Worm (Caenorhabditis elegans): ENCODE results near the gene mltn-11.

The mltn-11 gene

ce11 chrV:16608478-16608877 lies 27.5 kb upstream of the mltn-11 start:
- no peak for TF ChIP-seq unc-62 (GFP tag; optimal IDR thresholded peaks at IDR 0.05)

DNA sequence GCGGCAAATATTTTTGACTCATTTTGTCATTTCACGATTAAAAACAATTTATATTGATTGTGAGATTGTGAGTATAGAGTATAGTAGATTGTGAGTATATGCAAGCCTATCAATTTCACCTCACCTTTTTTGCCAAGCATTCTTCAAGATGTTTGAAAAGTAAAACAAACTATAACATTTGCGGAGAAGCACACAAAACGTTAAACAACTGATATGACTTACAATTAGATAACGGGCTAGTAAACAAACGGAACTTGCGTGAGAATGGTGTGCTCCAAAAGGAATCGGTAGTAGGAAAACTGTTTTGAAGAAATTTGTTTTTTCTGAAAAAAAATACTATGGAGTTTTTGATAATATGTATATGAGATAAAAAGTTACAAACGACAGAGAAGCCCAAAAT lies 25.9 kb upstream of the mltn-11 start:
- no peak for TF ChIP-seq unc-62 (GFP tag; optimal IDR thresholded peaks at IDR 0.05)

ce11 chrV:16610791-16611385 lies 25.1 kb upstream of the mltn-11 start, which contains the start of gene srw-54:
TSS of gene srw-54 (plus strand) at chrV:16611335.
- TF ChIP-seq unc-62 (GFP tag; optimal IDR thresholded peaks at IDR 0.05): no peak

ce11 chrV:16617462-16617861 lies 18.5 kb upstream of the mltn-11 start, which contains the start of gene Y70C5A.4:
TSS of gene Y70C5A.4 (plus strand) at chrV:16617762.
- no peak for TF ChIP-seq unc-62 (GFP tag; optimal IDR thresholded peaks at IDR 0.05)

- no peak for TF ChIP-seq unc-62 (GFP tag; optimal IDR thresholded peaks at IDR 0.05)
Measured at ce11 chrV:16620874-16621273, 15.1 kb upstream of the mltn-11 start, which contains the start of gene Y70C5A.3. TSS of gene Y70C5A.3 (minus strand) at chrV:16620923.

- no peak for TF ChIP-seq unc-62 (GFP tag; optimal IDR thresholded peaks at IDR 0.05)
Measured at ce11 chrV:16621894-16622293, 14.1 kb upstream of the mltn-11 start.

DNA sequence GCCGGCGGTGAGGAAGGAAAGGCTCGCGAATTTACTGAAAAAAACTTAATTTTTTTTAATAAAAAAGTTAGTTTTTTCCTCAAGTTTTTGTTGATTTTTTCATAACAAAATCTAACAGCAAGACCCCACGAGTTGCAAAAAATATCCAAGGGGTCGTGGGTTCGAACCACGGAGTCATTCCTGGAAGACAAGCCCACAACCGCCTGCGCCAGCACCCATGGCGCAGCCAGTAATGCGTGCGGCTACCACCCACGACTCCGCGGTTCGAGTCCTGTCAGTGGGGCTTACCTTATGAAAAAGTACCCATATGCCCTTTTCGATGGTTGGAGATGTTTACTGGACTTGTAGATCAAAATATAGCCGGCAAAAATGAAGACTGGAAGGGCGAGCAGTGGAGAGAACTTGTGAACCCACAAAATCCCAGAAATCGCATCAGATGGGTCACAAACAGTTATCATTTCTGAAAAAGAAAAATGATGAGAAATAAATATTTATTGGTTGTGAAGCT lies 13.2 kb upstream of the mltn-11 start, which contains the start of gene Y70C5A.2:
Gene Y70C5A.2 (minus strand): TSS at position 458 of the 508 bp plus-strand sequence.
- no peak for TF ChIP-seq unc-62 (GFP tag; optimal IDR thresholded peaks at IDR 0.05)

DNA sequence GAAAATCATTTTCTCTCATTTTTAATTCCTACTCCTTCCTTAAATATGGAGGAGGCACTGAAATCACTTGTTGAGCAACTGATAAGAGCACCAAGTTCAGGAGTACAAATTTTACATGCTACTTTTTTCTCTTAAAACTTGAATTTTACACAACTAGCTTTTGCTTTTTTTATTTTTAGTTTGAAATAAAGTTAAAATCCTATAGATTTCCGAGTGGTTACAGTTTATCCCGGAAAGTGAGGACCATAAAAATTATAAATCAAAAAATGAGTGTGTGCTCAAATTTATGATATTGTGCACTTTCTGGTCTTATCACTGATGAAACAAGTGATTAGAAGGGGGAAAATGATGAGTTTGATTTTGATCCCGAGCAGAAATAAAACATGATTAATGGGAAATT lies 8.0 kb upstream of the mltn-11 start, which contains the start of gene oac-53:
Gene oac-53 (minus strand): TSS at position 9 of the 400 bp plus-strand sequence.
- TF ChIP-seq unc-62 (GFP tag; optimal IDR thresholded peaks at IDR 0.05): no peak

ce11 chrV:16628991-16629390 lies 7.0 kb upstream of the mltn-11 start, which contains the start of gene W06G6.2:
TSS of gene W06G6.2 (plus strand) at chrV:16629291.
- TF ChIP-seq unc-62 (GFP tag; optimal IDR thresholded peaks at IDR 0.05): no peak

ce11 chrV:16629600-16629999 lies 6.4 kb upstream of the mltn-11 start, which contains the start of gene srd-21:
TSS of gene srd-21 (plus strand) at chrV:16629900.
- TF ChIP-seq unc-62 (GFP tag; optimal IDR thresholded peaks at IDR 0.05): no peak

ce11 chrV:16638204-16638603 lies 2.2 kb downstream of the mltn-11 start, which contains the start of gene srw-76:
TSS of gene srw-76 (minus strand) at chrV:16638304.
- no peak for TF ChIP-seq unc-62 (GFP tag; optimal IDR thresholded peaks at IDR 0.05)

DNA sequence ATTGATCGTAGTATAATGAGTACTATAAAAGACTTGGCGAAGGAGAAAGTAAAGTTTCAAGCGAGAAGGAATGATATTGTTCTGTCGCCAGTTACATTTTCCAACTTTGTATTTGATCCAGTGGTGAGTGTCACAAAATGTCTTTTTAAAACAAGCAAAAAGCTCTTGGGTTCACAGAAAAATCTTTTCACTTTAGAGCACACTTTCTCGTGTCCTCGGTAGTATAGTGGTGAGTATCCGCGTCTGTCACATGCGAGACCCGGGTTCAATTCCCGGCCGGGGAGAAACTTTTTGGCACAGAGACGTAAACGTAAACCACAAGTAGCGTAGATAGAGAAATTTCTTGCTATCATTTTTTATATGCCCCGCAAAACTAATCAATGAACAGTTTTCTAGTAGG lies 4.4 kb downstream of the mltn-11 start:
- no peak for TF ChIP-seq unc-62 (GFP tag; optimal IDR thresholded peaks at IDR 0.05)

ce11 chrV:16643558-16643957 lies 7.6 kb downstream of the mltn-11 start, which contains the start of gene srw-77:
TSS of gene srw-77 (minus strand) at chrV:16643658.
- no peak for TF ChIP-seq unc-62 (GFP tag; optimal IDR thresholded peaks at IDR 0.05)

DNA sequence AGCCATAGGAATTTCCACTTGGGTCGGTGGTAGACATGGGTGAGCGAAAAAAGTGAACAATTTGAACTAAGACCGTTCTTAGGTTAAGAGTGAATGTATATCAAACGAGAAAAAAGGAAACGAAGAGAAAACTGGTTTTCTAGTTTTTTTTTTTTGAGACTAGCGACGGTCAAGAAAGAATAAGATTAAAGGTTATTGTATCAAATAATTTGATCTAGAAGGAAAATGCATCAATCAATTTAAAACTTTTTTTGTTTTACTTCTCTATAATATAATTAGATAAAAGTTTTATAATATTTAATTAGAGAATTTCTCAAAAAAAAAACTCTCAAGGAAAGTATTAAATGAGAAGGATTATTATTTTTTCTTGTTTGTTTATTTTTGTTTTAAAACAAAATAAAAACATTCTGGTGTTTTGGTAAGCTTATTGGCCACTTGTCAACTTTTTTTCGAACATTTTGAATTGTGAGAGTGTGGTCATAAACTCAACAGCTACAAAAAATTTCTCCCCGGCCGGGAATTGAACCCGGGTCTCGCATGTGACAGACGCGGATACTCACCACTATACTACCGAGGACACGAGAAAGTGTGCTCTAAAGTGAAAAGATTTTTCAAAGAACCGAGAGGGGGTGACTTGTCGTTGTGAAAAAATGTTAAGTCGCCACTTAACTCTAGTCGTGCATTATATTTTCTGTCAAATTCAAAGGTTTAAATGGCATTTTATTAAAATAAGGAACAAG lies 9.4 kb downstream of the mltn-11 start, which contains the start of gene W06G6.17:
Gene W06G6.17 (minus strand): TSS at position 51 of the 740 bp plus-strand sequence.
- no peak for TF ChIP-seq unc-62 (GFP tag; optimal IDR thresholded peaks at IDR 0.05)

- TF ChIP-seq unc-62 (GFP tag; optimal IDR thresholded peaks at IDR 0.05): no peak
Measured at ce11 chrV:16646372-16646771, 10.4 kb downstream of the mltn-11 start, which contains the start of gene W06G6.9. TSS of gene W06G6.9 (minus strand) at chrV:16646472.

ce11 chrV:16647093-16647492 lies 11.1 kb downstream of the mltn-11 start, which contains the start of gene W06G6.10:
TSS of gene W06G6.10 (minus strand) at chrV:16647193.
- TF ChIP-seq unc-62 (GFP tag; optimal IDR thresholded peaks at IDR 0.05): no peak
